Worm (Caenorhabditis elegans): Measurements from ENCODE around the gene col-89.

col-89 gene

DNA sequence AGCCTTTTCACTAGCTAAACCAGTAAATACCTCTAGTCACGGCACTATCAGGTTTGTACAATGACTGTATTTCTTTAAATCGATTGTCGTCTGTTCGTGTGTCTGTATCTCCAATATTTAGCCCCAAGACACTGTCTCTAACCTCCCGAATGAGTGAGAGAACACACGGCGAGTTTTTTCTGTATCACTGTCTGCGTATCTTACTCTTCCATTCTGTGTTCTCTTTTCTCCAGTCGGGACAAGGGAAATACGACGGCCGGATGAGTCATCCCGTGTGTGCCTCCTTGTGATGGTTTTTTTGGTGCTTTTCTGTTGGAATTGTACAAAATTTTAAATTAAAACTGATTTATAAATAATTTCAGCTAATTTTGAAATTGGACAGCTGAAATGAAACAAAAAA, 48.1 kb downstream of the col-89 start (continued):
- TF ChIP-seq tbx-9 (tag; optimal IDR thresholded peaks at IDR 0.05; ENCODE audit: borderline replicate concordance) (no peak), attf-3 (GFP tag; conservative IDR thresholded peaks at IDR 0.05) (no peak), C17E4.6 (GFP tag; IDR thresholded peaks at IDR 0.05) (no peak), hmg-1.2 (GFP tag; IDR thresholded peaks at IDR 0.05) (peak; percentile 84), ZK185.1 (tag; optimal IDR thresholded peaks at IDR 0.05; ENCODE audit: poor library complexity, severe bottlenecking) (peak; percentile 47), Y53G8AR.9 (GFP tag; conservative IDR thresholded peaks at IDR 0.05) (0 out of 2 replicates have a peak, but pooled peaks have one; percentile 51), snpc-1.1 (tag; optimal IDR thresholded peaks at IDR 0.05; ENCODE audit: insufficient read depth) (peak; percentile 30), nhr-80 (tag; optimal IDR thresholded peaks at IDR 0.05) (peak; percentile 69), attf-6 (GFP tag; IDR thresholded peaks at IDR 0.05) (no peak), F39B2.1 (GFP tag; IDR thresholded peaks at IDR 0.05) (no peak), pbrm-1 (GFP tag; IDR thresholded peaks at IDR 0.05) (peak; percentile 62; the same call in 1 of the 2 replicates)

ce11 chrIII:4796536-4796935, 48.6 kb downstream of the col-89 start, which contains the start of gene tag-325:
TSS of gene tag-325 (plus strand) at chrIII:4796836.
- TF ChIP-seq cebp-1 (GFP tag; IDR thresholded peaks at IDR 0.05) = no peak
- peak; percentile 60 for TF ChIP-seq cebp-1 (tag; optimal IDR thresholded peaks at IDR 0.05)
- TF ChIP-seq hlh-12 (tag; optimal IDR thresholded peaks at IDR 0.05) = no peak
